Worm (Caenorhabditis elegans) whole organism, mixed stage, embryonic: ENCODE data around the gene C08A9.3.

Experiments
- lsy-2 ChIP-seq: fragments of 150-350 bp; optimal IDR thresholded peaks from 2 replicates; lab custom pipeline; 2014; ENCODE audit warnings: missing biosample characterization, missing genetic modification characterization
- nhr-12 ChIP-seq: fragments of 150-350 bp; optimal IDR thresholded peaks from 2 replicates; lab custom pipeline; 2014; ENCODE audit warnings: missing biosample characterization, missing genetic modification characterization
- pha-4 ChIP-seq: fragments of 150-350 bp; optimal IDR thresholded peaks from 2 replicates; lab custom pipeline; 2018; ENCODE audit warnings: missing biosample characterization, missing genetic modification reagents, missing genetic modification characterization
- unc-62 ChIP-seq: fragments of 150-350 bp; optimal IDR thresholded peaks from 2 replicates; lab custom pipeline; 2014; ENCODE audit warnings: missing biosample characterization, missing genetic modification reagents, missing genetic modification characterization
- ztf-11 ChIP-seq: fragments of 150-350 bp; optimal IDR thresholded peaks from 2 replicates; lab custom pipeline; 2014; ENCODE audit warnings: missing biosample characterization, missing genetic modification characterization

DNA sequence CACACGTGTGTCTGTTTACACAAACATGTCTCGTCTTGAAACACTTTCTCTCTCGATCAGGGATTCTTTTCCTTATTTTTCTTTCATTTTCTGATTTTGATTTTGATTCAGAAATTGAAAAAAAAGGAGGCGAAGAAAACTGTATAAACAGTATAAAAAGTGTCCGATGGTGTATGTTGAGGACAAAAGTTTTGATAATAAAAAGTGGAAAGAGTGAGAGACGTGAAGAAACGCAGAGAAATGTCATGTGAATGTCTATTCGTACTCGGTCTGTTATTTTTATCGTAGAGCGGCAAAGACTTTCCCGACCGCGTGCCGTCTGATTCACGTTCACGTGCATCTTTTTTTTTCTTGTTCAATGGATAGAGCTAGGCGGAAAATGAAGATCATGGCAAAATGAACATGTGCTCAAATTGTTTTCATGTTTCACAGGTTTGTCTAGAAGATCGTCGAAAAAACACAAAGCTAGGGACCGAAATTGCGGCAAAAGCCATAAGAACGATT is 29.3 kb downstream of the C08A9.3 start:
- TF ChIP-seq ztf-11 (tag; lab: Kevin White, UChicago) (no peak), nhr-12 (tag; lab: Kevin White, UChicago) (no peak), pha-4 (no peak), unc-62 (GFP tag; lab: Kevin White, UChicago) (no peak), lsy-2 (tag; lab: Kevin White, UChicago) (no peak)
